Fruit fly (Drosophila melanogaster) whole organism, prepupa: ENCODE results near the gene Bub1.

Experiments used
- svp ChIP-seq: fragments of 200-800 bp; sonication (Bioruptor generic); peaks from one replicate; lab custom pipeline; 2016; ENCODE audit warnings: missing biosample characterization, missing genetic modification characterization
- topi ChIP-seq: fragments of 200-800 bp; sonication (Bioruptor generic); optimal IDR thresholded peaks from 3 replicates; lab custom pipeline; 2016; ENCODE audit warnings: missing biosample characterization, missing genetic modification characterization

dm6 chr2L:5242194-5242914 lies 36.3 kb upstream of the Bub1 start:
- TF ChIP-seq svp (peak; percentile 50), topi (GFP tag; lab: Kevin White, UChicago) (no peak)
